Fruit fly (Drosophila melanogaster): Measurements from ENCODE around the gene CG18094.

The CG18094 gene

dm6 chr2L:19517154-19517814 is 27.2 kb downstream of the CG18094 start, which contains the start of gene Hasp (continued):
- no peak for TF ChIP-seq CG9797 (GFP tag; optimal IDR thresholded peaks at IDR 0.05)
- peak; percentile 69 for TF ChIP-seq fd96Cb (tag; optimal IDR thresholded peaks at IDR 0.05)
- TF ChIP-seq Rx (GFP tag; IDR thresholded peaks at IDR 0.05): no peak
- no peak for TF ChIP-seq CG4854 (GFP tag; optimal IDR thresholded peaks at IDR 0.05)
- no peak for TF ChIP-seq HLHmδ (GFP tag; optimal IDR thresholded peaks at IDR 0.05)
- TF ChIP-seq CG6689 (GFP tag; IDR thresholded peaks at IDR 0.05): peak; percentile 39; the same call in 1 of the 2 replicates
- TF ChIP-seq mam (GFP tag; optimal IDR thresholded peaks at IDR 0.05): no peak
- peak; percentile 18 for TF ChIP-seq Dad (GFP tag; optimal IDR thresholded peaks at IDR 0.05)
- no peak for TF ChIP-seq Awh (GFP tag; IDR thresholded peaks at IDR 0.05)
- no peak; the same call in 1 of the 2 replicates for TF ChIP-seq Atf6 (GFP tag; IDR thresholded peaks at IDR 0.05)
- no peak for TF ChIP-seq CG43689 (GFP tag; IDR thresholded peaks at IDR 0.05)
- no peak for TF ChIP-seq dmrt11E (tag; optimal IDR thresholded peaks at IDR 0.05)
- peak; percentile 18 for TF ChIP-seq Dek (tag; optimal IDR thresholded peaks at IDR 0.05)
- TF ChIP-seq sisA (GFP tag; IDR thresholded peaks at IDR 0.05): peak; percentile 45
- no peak for TF ChIP-seq GATAe (GFP tag; conservative IDR thresholded peaks at IDR 0.05)
- peak; percentile 50 for TF ChIP-seq ap (GFP tag; IDR thresholded peaks at IDR 0.05)
- no peak for TF ChIP-seq usp (GFP tag; optimal IDR thresholded peaks at IDR 0.05)
- TF ChIP-seq gcm2 (GFP tag; optimal IDR thresholded peaks at IDR 0.05): no peak
- peak; percentile 10 for TF ChIP-seq CG6683 (GFP tag; optimal IDR thresholded peaks at IDR 0.05)
- TF ChIP-seq Mes4 (GFP tag; optimal IDR thresholded peaks at IDR 0.05): no peak
- no peak for TF ChIP-seq dan (GFP tag; IDR thresholded peaks at IDR 0.05)
- TF ChIP-seq zf30C (GFP tag; optimal IDR thresholded peaks at IDR 0.05): no peak
- peak; percentile 42 for TF ChIP-seq sug (tag; optimal IDR thresholded peaks at IDR 0.05)
- no peak for TF ChIP-seq ac (GFP tag; optimal IDR thresholded peaks at IDR 0.05)
- no peak for TF ChIP-seq CG42726 (GFP tag; IDR thresholded peaks at IDR 0.05; ENCODE audit: partially characterized antibody)
- TF ChIP-seq ara (GFP tag; IDR thresholded peaks at IDR 0.05): peak; percentile 44; the same call in 1 of the 2 replicates
- peak; percentile 55 for TF ChIP-seq Fer1 (GFP tag; optimal IDR thresholded peaks at IDR 0.05)
- no peak for TF ChIP-seq exex (tag; optimal IDR thresholded peaks at IDR 0.05)
- TF ChIP-seq Hr39 (optimal IDR thresholded peaks at IDR 0.05): no peak
- TF ChIP-seq Max (GFP tag; optimal IDR thresholded peaks at IDR 0.05): peak; percentile 51
- peak; percentile 51 for TF ChIP-seq caup (GFP tag; optimal IDR thresholded peaks at IDR 0.05; ENCODE audit: severe bottlenecking)
- peak; percentile 44 for TF ChIP-seq CG12219 (GFP tag; optimal IDR thresholded peaks at IDR 0.05)
- peak; percentile 28 for TF ChIP-seq CG7556 (GFP tag; optimal IDR thresholded peaks at IDR 0.05)
- peak; percentile 33 for TF ChIP-seq E2f2 (GFP tag; IDR thresholded peaks at IDR 0.05)
- TF ChIP-seq CG17912 (GFP tag; optimal IDR thresholded peaks at IDR 0.05): no peak
- TF ChIP-seq CG12391 (tag; optimal IDR thresholded peaks at IDR 0.05): peak; percentile 68
- TF ChIP-seq CG2875 (GFP tag; optimal IDR thresholded peaks at IDR 0.05): peak; percentile 33
- TF ChIP-seq CG11085 (GFP tag; IDR thresholded peaks at IDR 0.05): no peak
- TF ChIP-seq hth (optimal IDR thresholded peaks at IDR 0.05): no peak
- no peak for TF ChIP-seq Gsc (GFP tag; IDR thresholded peaks at IDR 0.05)
- peak; percentile 8 for TF ChIP-seq mirr (GFP tag; optimal IDR thresholded peaks at IDR 0.05)
- TF ChIP-seq CG7745 (tag; optimal IDR thresholded peaks at IDR 0.05): no peak
- TF ChIP-seq row (GFP tag; IDR thresholded peaks at IDR 0.05): peak; percentile 77
- TF ChIP-seq CG17802 (tag; optimal IDR thresholded peaks at IDR 0.05): no peak
- no peak for TF ChIP-seq CG17568 (GFP tag; optimal IDR thresholded peaks at IDR 0.05)
- peak; percentile 36 for TF ChIP-seq CG12104 (GFP tag; optimal IDR thresholded peaks at IDR 0.05)
- no peak for TF ChIP-seq CG12769 (tag; optimal IDR thresholded peaks at IDR 0.05)
- TF ChIP-seq gsb (GFP tag; IDR thresholded peaks at IDR 0.05): no peak
- TF ChIP-seq zen2 (GFP tag; IDR thresholded peaks at IDR 0.05; ENCODE audit: partially characterized antibody): peak; percentile 91
- no peak for TF ChIP-seq pita (GFP tag; optimal IDR thresholded peaks at IDR 0.05)
- TF ChIP-seq CG14860 (GFP tag; IDR thresholded peaks at IDR 0.05; ENCODE audit: partially characterized antibody): peak; percentile 83
